Worm (Caenorhabditis elegans): Measurements from ENCODE around the gene cdk-11.2.

DNA sequence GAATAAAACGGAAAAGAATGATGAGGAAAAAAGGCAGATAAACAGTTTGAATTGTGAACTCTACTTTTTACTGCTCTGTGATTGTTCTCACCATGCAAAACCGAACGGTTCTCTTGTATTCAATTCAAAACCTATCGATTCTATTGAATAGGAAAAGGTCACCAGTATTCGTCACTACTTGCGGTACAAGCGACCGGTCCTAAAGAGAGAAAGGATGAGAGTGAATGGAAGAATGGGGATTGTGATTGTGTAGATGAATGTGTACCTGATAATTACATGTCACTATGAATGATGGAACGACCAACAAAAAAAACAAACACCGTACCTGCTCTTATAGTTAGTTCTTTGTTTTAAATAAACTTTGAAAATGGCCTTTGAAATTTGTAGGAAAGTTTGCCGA, 13.2 kb upstream of the cdk-11.2 start:
- TF ChIP-seq snpc-4 (tag; optimal IDR thresholded peaks at IDR 0.05) (no peak), lin-13 (GFP tag; optimal IDR thresholded peaks at IDR 0.05) (no peak)

All from whole organism, L2 larva.